Fruit fly (Drosophila melanogaster) whole organism, prepupa: ENCODE results near the gene CG14610.

Experiments used
- Blimp-1 ChIP-seq: fragments of 200-800 bp; sonication (Bioruptor generic); optimal IDR thresholded peaks from 3 replicates; lab custom pipeline; 2017; ENCODE audit warnings: missing biosample characterization, missing genetic modification characterization, mild to moderate bottlenecking, moderate library complexity, missing genetic modification reagents
- CG10631 ChIP-seq: fragments of 200-800 bp; sonication (Bioruptor generic); optimal IDR thresholded peaks from 2 replicates; lab custom pipeline; 2016; ENCODE audit warnings: missing biosample characterization, missing genetic modification characterization
- CG10669 ChIP-seq: fragments of 200-800 bp; sonication (Bioruptor generic); optimal IDR thresholded peaks from 3 replicates; lab custom pipeline; 2018; ENCODE audit warnings: missing biosample characterization, mild to moderate bottlenecking, missing genetic modification characterization, moderate library complexity
- CG11294 ChIP-seq: fragments of 200-800 bp; sonication (Bioruptor generic); IDR thresholded peaks from 2 replicates; pipeline ENCODE4 v1.3.6; 2022; ENCODE audit warnings: missing biosample characterization, missing genetic modification characterization
- CG11762 ChIP-seq: fragments of 200-800 bp; sonication (Bioruptor generic); optimal IDR thresholded peaks from 3 replicates; lab custom pipeline; 2016; ENCODE audit warnings: missing biosample characterization, missing genetic modification characterization; ENCODE audit not compliant: insufficient read depth
- CG15336 ChIP-seq: fragments of 200-800 bp; sonication (Bioruptor generic); IDR thresholded peaks from 2 replicates; pipeline ENCODE4 v1.3.6; 2022; ENCODE audit warnings: missing biosample characterization, missing genetic modification characterization
- CG16779 ChIP-seq: fragments of 200-800 bp; sonication (Bioruptor generic); optimal IDR thresholded peaks from 3 replicates; lab custom pipeline; 2017; ENCODE audit warnings: missing biosample characterization, mild to moderate bottlenecking, missing genetic modification characterization
- CG3032 ChIP-seq: fragments of 200-800 bp; optimal IDR thresholded peaks from 2 replicates; lab custom pipeline; 2019; ENCODE audit warnings: missing biosample characterization, mild to moderate bottlenecking, missing genetic modification characterization, moderate library complexity
- CG32006 ChIP-seq: fragments of 200-800 bp; sonication (Bioruptor generic); optimal IDR thresholded peaks from 3 replicates; lab custom pipeline; 2017; ENCODE audit warnings: missing biosample characterization, mild to moderate bottlenecking, missing genetic modification characterization
- CG34406 ChIP-seq: fragments of 200-800 bp; sonication (Bioruptor generic); optimal IDR thresholded peaks from 3 replicates; lab custom pipeline; 2016; ENCODE audit warnings: missing biosample characterization, missing genetic modification characterization
- CG6163 ChIP-seq: fragments of 200-800 bp; sonication (Bioruptor generic); IDR thresholded peaks from 3 replicates; pipeline ENCODE4 v1.3.6; 2022; ENCODE audit warnings: missing biosample characterization, missing genetic modification characterization
- CG6276 ChIP-seq: fragments of 200-800 bp; sonication (Bioruptor generic); optimal IDR thresholded peaks from 2 replicates; lab custom pipeline; 2017; ENCODE audit warnings: missing biosample characterization, mild to moderate bottlenecking, missing genetic modification characterization
- CG6854 ChIP-seq: fragments of 200-800 bp; sonication (Bioruptor generic); optimal IDR thresholded peaks from 2 replicates; lab custom pipeline; 2017; ENCODE audit warnings: missing biosample characterization, mild to moderate bottlenecking, missing genetic modification characterization
- CG8119 ChIP-seq: fragments of 200-800 bp; sonication (Bioruptor generic); IDR thresholded peaks from 3 replicates; pipeline ENCODE4 v1.3.6; 2022; ENCODE audit warnings: missing biosample characterization, missing genetic modification characterization
- CG8319 ChIP-seq: fragments of 200-800 bp; sonication (Bioruptor generic); optimal IDR thresholded peaks from 3 replicates; lab custom pipeline; 2016; ENCODE audit warnings: missing biosample characterization, missing genetic modification characterization
- CG8632 ChIP-seq: fragments of 200-800 bp; sonication (Bioruptor generic); optimal IDR thresholded peaks from 3 replicates; lab custom pipeline; 2016; ENCODE audit warnings: missing biosample characterization, missing genetic modification characterization
- CG9139 ChIP-seq: fragments of 200-800 bp; sonication (Bioruptor generic); optimal IDR thresholded peaks from 3 replicates; lab custom pipeline; 2017; ENCODE audit warnings: missing biosample characterization, mild to moderate bottlenecking, missing genetic modification characterization
- Eip75B ChIP-seq: fragments of 200-800 bp; sonication (Bioruptor generic); optimal IDR thresholded peaks from 3 replicates; lab custom pipeline; 2016; ENCODE audit warnings: missing biosample characterization, missing genetic modification characterization
- Eip78C ChIP-seq: fragments of 200-800 bp; sonication (Bioruptor generic); peaks from one replicate; lab custom pipeline; 2016; ENCODE audit warnings: missing biosample characterization, missing genetic modification characterization
- Eip93F ChIP-seq: fragments of 200-800 bp; sonication (Bioruptor generic); optimal IDR thresholded peaks from 2 replicates; lab custom pipeline; 2016; ENCODE audit warnings: missing biosample characterization, mild to moderate bottlenecking, missing genetic modification characterization
- Ets21C ChIP-seq: fragments of 200-800 bp; sonication (Bioruptor generic); optimal IDR thresholded peaks from 3 replicates; lab custom pipeline; 2016; ENCODE audit warnings: missing biosample characterization, missing genetic modification characterization
- Hr38 ChIP-seq: sonication (Bioruptor generic); optimal IDR thresholded peaks from 2 replicates; lab custom pipeline; 2016; ENCODE audit warnings: missing biosample characterization, missing genetic modification characterization
- Hr39 ChIP-seq: fragments of 200-800 bp; sonication (Bioruptor generic); optimal IDR thresholded peaks from 2 replicates; lab custom pipeline; 2016; ENCODE audit warnings: missing biosample characterization, missing genetic modification characterization
- Lpt ChIP-seq: fragments of 200-800 bp; sonication (Bioruptor generic); optimal IDR thresholded peaks from 3 replicates; lab custom pipeline; 2016; ENCODE audit warnings: missing biosample characterization, missing genetic modification characterization
- Sox15 ChIP-seq: fragments of 200-800 bp; sonication (Bioruptor generic); optimal IDR thresholded peaks from 3 replicates; lab custom pipeline; 2016; ENCODE audit warnings: missing biosample characterization, missing genetic modification characterization
- achi ChIP-seq: fragments of 200-800 bp; sonication (Bioruptor generic); optimal IDR thresholded peaks from 3 replicates; lab custom pipeline; 2016; ENCODE audit warnings: missing biosample characterization, missing genetic modification characterization
- acj6 ChIP-seq: fragments of 200-800 bp; sonication (Bioruptor generic); optimal IDR thresholded peaks from 3 replicates; lab custom pipeline; 2016; ENCODE audit warnings: missing biosample characterization, missing genetic modification characterization
- cyc ChIP-seq: fragments of 200-800 bp; sonication (Bioruptor generic); optimal IDR thresholded peaks from 3 replicates; lab custom pipeline; 2016; ENCODE audit warnings: missing biosample characterization, missing genetic modification characterization
- dac ChIP-seq: fragments of 200-800 bp; sonication (Bioruptor generic); optimal IDR thresholded peaks from 2 replicates; lab custom pipeline; 2017; ENCODE audit warnings: missing biosample characterization, mild to moderate bottlenecking, missing genetic modification characterization
- dsx ChIP-seq: fragments of 200-800 bp; optimal IDR thresholded peaks from 3 replicates; lab custom pipeline; 2019; ENCODE audit warnings: missing biosample characterization, mild to moderate bottlenecking, missing genetic modification characterization, moderate library complexity; ENCODE audit not compliant: poor library complexity, severe bottlenecking
- esn ChIP-seq: fragments of 200-800 bp; sonication (Bioruptor generic); optimal IDR thresholded peaks from 2 replicates; lab custom pipeline; 2016; ENCODE audit warnings: missing biosample characterization, mild to moderate bottlenecking, missing genetic modification characterization, moderate library complexity
- lz ChIP-seq: fragments of 200-800 bp; sonication (Bioruptor generic); optimal IDR thresholded peaks from 3 replicates; lab custom pipeline; 2016; ENCODE audit warnings: missing biosample characterization, missing genetic modification characterization
- net ChIP-seq: fragments of 200-800 bp; sonication (Bioruptor generic); optimal IDR thresholded peaks from 3 replicates; lab custom pipeline; 2016; ENCODE audit warnings: missing biosample characterization, missing genetic modification characterization
- pdm3 ChIP-seq: fragments of 200-800 bp; sonication (Bioruptor generic); optimal IDR thresholded peaks from 3 replicates; lab custom pipeline; 2016; ENCODE audit warnings: missing biosample characterization, missing genetic modification characterization
- spab ChIP-seq: fragments of 200-800 bp; sonication (Bioruptor generic); optimal IDR thresholded peaks from 2 replicates; lab custom pipeline; 2017; ENCODE audit warnings: missing biosample characterization, mild to moderate bottlenecking, missing genetic modification characterization, missing genetic modification reagents
- svp ChIP-seq: fragments of 200-800 bp; sonication (Bioruptor generic); peaks from one replicate; lab custom pipeline; 2016; ENCODE audit warnings: missing biosample characterization, missing genetic modification characterization
- topi ChIP-seq: fragments of 200-800 bp; sonication (Bioruptor generic); optimal IDR thresholded peaks from 3 replicates; lab custom pipeline; 2016; ENCODE audit warnings: missing biosample characterization, missing genetic modification characterization

Gene CG14610

DNA sequence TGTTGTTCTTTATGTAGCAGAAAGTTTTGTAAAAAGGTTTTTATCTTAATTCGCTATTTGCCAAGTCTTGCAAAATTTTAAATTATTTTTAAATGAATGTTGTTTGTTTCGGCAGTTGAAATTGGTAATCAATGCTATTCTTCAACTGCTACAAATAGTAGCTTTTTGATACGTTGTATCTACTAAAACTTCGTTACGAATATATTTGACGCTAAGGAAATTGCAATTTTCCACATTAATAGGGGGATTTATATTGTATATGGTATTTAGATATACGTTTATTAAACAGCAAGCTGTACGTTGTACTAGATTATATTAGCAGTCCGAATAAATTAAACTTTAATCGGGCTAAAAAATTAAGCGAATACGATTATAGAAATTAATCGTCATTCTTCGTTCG is 12.8 kb downstream of the CG14610 start, which contains the start of gene CG31493 (continued):
- no peak for TF ChIP-seq CG11294 (GFP tag; lab: Robert Waterston, UW)

DNA sequence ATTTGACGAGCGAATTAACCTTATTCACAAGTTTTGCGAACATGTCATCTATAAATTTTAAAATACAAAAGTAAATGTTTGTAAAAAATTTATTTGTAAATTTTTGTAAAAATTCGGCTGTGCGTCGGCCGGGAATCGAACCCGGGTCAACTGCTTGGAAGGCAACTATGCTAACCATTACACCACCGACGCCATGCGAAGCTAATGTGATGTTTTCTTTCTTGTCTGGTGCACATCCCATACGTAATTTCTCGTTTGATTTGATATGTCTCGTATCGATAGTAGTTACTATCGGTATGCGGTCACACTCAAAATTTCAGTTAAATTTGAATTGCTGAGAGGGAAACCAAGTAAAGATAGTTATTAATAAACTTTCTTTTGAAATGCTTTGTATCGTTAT is 13.3 kb downstream of the CG14610 start:
- TF ChIP-seq CG34406 (GFP tag; lab: Kevin White, UChicago) (no peak), CG11294 (GFP tag; lab: Robert Waterston, UW) (no peak), svp (GFP tag; lab: Kevin White, UChicago) (peak; percentile 70), spab (GFP tag; lab: Kevin White, UChicago) (no peak), topi (GFP tag; lab: Kevin White, UChicago) (peak; percentile 14), Eip78C (peak; percentile 58), Eip75B (GFP tag; lab: Kevin White, UChicago) (no peak), Sox15 (GFP tag; lab: Kevin White, UChicago) (no peak), Ets21C (no peak), esn (GFP tag; lab: Kevin White, UChicago) (peak; percentile 46), Hr39 (no peak)

dm6 chr3R:7129280-7130069 is 14.6 kb downstream of the CG14610 start, which contains the start of gene CG31248:
Gene CG31248 (plus strand): TSS chr3R:7129320.
- no peak for TF ChIP-seq CG6163 (GFP tag; lab: Robert Waterston, UW)
- TF ChIP-seq net = no peak
- no peak for TF ChIP-seq CG32006
- TF ChIP-seq lz (GFP tag; lab: Kevin White, UChicago) = no peak
- no peak for TF ChIP-seq Blimp-1 (GFP tag; lab: Kevin White, UChicago)
- TF ChIP-seq CG11294 (GFP tag; lab: Robert Waterston, UW) = no peak
- no peak for TF ChIP-seq CG10631 (GFP tag; lab: Kevin White, UChicago)
- 0 out of 2 replicates have a peak, but pooled peaks have one; percentile 6 for TF ChIP-seq CG15336 (GFP tag; lab: Robert Waterston, UW)
- no peak for TF ChIP-seq CG11762 (GFP tag; lab: Kevin White, UChicago)
- no peak for TF ChIP-seq pdm3 (GFP tag; lab: Kevin White, UChicago)
- TF ChIP-seq dsx (GFP tag; lab: Kevin White, UChicago) = no peak
- TF ChIP-seq CG6276 (GFP tag; lab: Kevin White, UChicago) = peak; percentile 31
- TF ChIP-seq CG10669 (GFP tag; lab: Kevin White, UChicago) = no peak
- TF ChIP-seq Hr38 (GFP tag; lab: Kevin White, UChicago) = no peak
- no peak for TF ChIP-seq CG3032
- TF ChIP-seq spab (GFP tag; lab: Kevin White, UChicago) = no peak
- no peak for TF ChIP-seq CG9139 (GFP tag; lab: Kevin White, UChicago)
- no peak for TF ChIP-seq esn (GFP tag; lab: Kevin White, UChicago)
- TF ChIP-seq Eip93F (GFP tag; lab: Kevin White, UChicago) = no peak
- no peak for TF ChIP-seq Ets21C
- TF ChIP-seq Sox15 (GFP tag; lab: Kevin White, UChicago) = no peak
- TF ChIP-seq acj6 (GFP tag; lab: Kevin White, UChicago) = no peak
- no peak for TF ChIP-seq achi (GFP tag; lab: Kevin White, UChicago)
- TF ChIP-seq CG16779 = no peak
- TF ChIP-seq Hr39 = no peak
- no peak for TF ChIP-seq Lpt (GFP tag; lab: Kevin White, UChicago)
- TF ChIP-seq dac = no peak
- TF ChIP-seq svp (GFP tag; lab: Kevin White, UChicago) = peak; percentile 31
- TF ChIP-seq CG6854 (GFP tag; lab: Kevin White, UChicago) = peak; percentile 27
- TF ChIP-seq CG8119 (GFP tag; lab: Robert Waterston, UW) = no peak; the same call in 2 of the 3 replicates
- no peak for TF ChIP-seq CG8319 (GFP tag; lab: Kevin White, UChicago)
- no peak for TF ChIP-seq CG8632 (GFP tag; lab: Kevin White, UChicago)
- TF ChIP-seq cyc (GFP tag; lab: Kevin White, UChicago) = no peak
